Fruit fly (Drosophila melanogaster): ENCODE data around the gene CG12546.

dm6 chr3L:22713605-22714004 lies 20.0 kb upstream of the CG12546 start:
- no peak for TF ChIP-seq CG1620 (GFP tag; optimal IDR thresholded peaks at IDR 0.05)
- TF ChIP-seq tj (GFP tag; optimal IDR thresholded peaks at IDR 0.05): no peak
- TF ChIP-seq ovo (GFP tag; optimal IDR thresholded peaks at IDR 0.05): no peak
- TF ChIP-seq bab1 (GFP tag; optimal IDR thresholded peaks at IDR 0.05): no peak
- TF ChIP-seq Hr96 (GFP tag; optimal IDR thresholded peaks at IDR 0.05): no peak
- TF ChIP-seq CG33017 (tag; optimal IDR thresholded peaks at IDR 0.05): no peak

Measured in whole organism, adult.